Fruit fly (Drosophila melanogaster) whole organism, prepupa: Measurements from ENCODE around the gene Men-b.

ENCODE experiments used
- CG3032 ChIP-seq: fragments of 200-800 bp; optimal IDR thresholded peaks from 2 replicates; lab custom pipeline; 2019; ENCODE audit warnings: missing biosample characterization, mild to moderate bottlenecking, missing genetic modification characterization, moderate library complexity
- CG31627 ChIP-seq: fragments of 200-800 bp; sonication (Bioruptor generic); optimal IDR thresholded peaks from 3 replicates; lab custom pipeline; 2016; ENCODE audit warnings: missing biosample characterization, missing genetic modification characterization
- Eip75B ChIP-seq: fragments of 200-800 bp; sonication (Bioruptor generic); optimal IDR thresholded peaks from 3 replicates; lab custom pipeline; 2016; ENCODE audit warnings: missing biosample characterization, missing genetic modification characterization
- Eip93F ChIP-seq: fragments of 200-800 bp; sonication (Bioruptor generic); optimal IDR thresholded peaks from 2 replicates; lab custom pipeline; 2016; ENCODE audit warnings: missing biosample characterization, mild to moderate bottlenecking, missing genetic modification characterization
- Ets96B ChIP-seq: fragments of 200-800 bp; optimal IDR thresholded peaks from 2 replicates; lab custom pipeline; 2019; ENCODE audit warnings: missing biosample characterization, mild to moderate bottlenecking, missing genetic modification characterization, moderate library complexity
- achi ChIP-seq: fragments of 200-800 bp; sonication (Bioruptor generic); optimal IDR thresholded peaks from 3 replicates; lab custom pipeline; 2016; ENCODE audit warnings: missing biosample characterization, missing genetic modification characterization

DNA sequence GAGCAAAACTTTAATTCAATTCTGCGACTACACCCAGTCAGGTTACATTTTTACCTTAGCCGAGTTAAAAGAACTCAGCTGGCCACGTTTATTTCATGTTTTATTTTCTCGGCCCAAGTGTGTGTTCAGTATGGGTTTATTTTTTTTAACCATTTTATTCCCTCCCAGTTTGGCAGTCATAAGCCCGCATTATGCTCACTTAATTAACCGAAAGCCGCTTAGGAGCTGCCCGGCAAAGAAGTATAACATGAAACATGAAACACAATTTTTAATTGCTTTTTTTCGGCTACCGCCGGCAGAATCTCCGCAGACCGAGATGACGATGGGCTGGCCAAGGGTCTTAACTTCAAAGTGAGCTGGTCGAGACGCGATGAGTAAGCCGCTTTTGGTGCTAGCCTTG lies 35.4 kb downstream of the Men-b start:
- TF ChIP-seq Ets96B (no peak), Eip93F (GFP tag; lab: Kevin White, UChicago) (no peak), CG3032 (tag; lab: Kevin White, UChicago) (no peak), Eip75B (GFP tag; lab: Kevin White, UChicago) (no peak), achi (GFP tag; lab: Kevin White, UChicago) (no peak), CG31627 (no peak)
